Worm (Caenorhabditis elegans) whole organism, mixed stage, embryonic: Measurements from ENCODE around the gene edg-1.

Experiments used
- bed-3 ChIP-seq: fragments of 200-800 bp; sonication (Bioruptor generic); optimal IDR thresholded peaks from 3 replicates; lab custom pipeline; 2018; ENCODE audit warnings: mild to moderate bottlenecking, missing genetic modification characterization, moderate library complexity, missing compliant biosample characterization
- blmp-1 ChIP-seq: fragments of 150-350 bp; optimal IDR thresholded peaks from 2 replicates; lab custom pipeline; 2014; ENCODE audit warnings: missing biosample characterization, missing genetic modification characterization
- ceh-39 ChIP-seq: fragments of 150-350 bp; optimal IDR thresholded peaks from 2 replicates; lab custom pipeline; 2014; ENCODE audit warnings: missing biosample characterization, missing genetic modification characterization
- ceh-43 ChIP-seq: fragments of 200-800 bp; sonication (Bioruptor generic); optimal IDR thresholded peaks from 2 replicates; lab custom pipeline; 2018; ENCODE audit warnings: mild to moderate bottlenecking, missing genetic modification characterization, moderate library complexity, missing compliant biosample characterization
- ceh-83 ChIP-seq: fragments of 200-800 bp; sonication (Bioruptor generic); optimal IDR thresholded peaks from 2 replicates; lab custom pipeline; 2018; ENCODE audit warnings: mild to moderate bottlenecking, missing genetic modification characterization, missing compliant biosample characterization
- ces-1 ChIP-seq: fragments of 150-350 bp; optimal IDR thresholded peaks from 2 replicates; lab custom pipeline; 2014; ENCODE audit warnings: missing biosample characterization, missing genetic modification reagents, missing genetic modification characterization
- cnd-1 ChIP-seq: fragments of 200-800 bp; sonication (Bioruptor generic); optimal IDR thresholded peaks from 2 replicates; lab custom pipeline; 2018; ENCODE audit warnings: mild to moderate bottlenecking, missing genetic modification characterization, missing compliant biosample characterization
- drap-1 ChIP-seq: fragments of 200-800 bp; sonication (Bioruptor generic); optimal IDR thresholded peaks from 3 replicates; lab custom pipeline; 2018; ENCODE audit warnings: mild to moderate bottlenecking, missing genetic modification characterization, missing compliant biosample characterization
- elt-1 ChIP-seq: sonication (generic microtip); optimal IDR thresholded peaks from 2 replicates; lab custom pipeline; 2017; ENCODE audit warnings: missing genetic modification characterization, mild to moderate bottlenecking, missing compliant biosample characterization, antibody characterized with exemption, moderate library complexity, borderline replicate concordance; ENCODE audit not compliant: insufficient read depth
- elt-3 ChIP-seq: fragments of 150-350 bp; optimal IDR thresholded peaks from 2 replicates; lab custom pipeline; 2014; ENCODE audit warnings: missing biosample characterization, missing genetic modification characterization
- flh-1 ChIP-seq: fragments of 200-800 bp; sonication (Bioruptor generic); optimal IDR thresholded peaks from 2 replicates; lab custom pipeline; 2018; ENCODE audit warnings: mild to moderate bottlenecking, missing genetic modification characterization, moderate library complexity, missing compliant biosample characterization
- ham-2 ChIP-seq: fragments of 200-800 bp; sonication (Bioruptor generic); optimal IDR thresholded peaks from 2 replicates; lab custom pipeline; 2018; ENCODE audit warnings: mild to moderate bottlenecking, missing genetic modification characterization, missing compliant biosample characterization
- hlh-1 ChIP-seq: fragments of 150-350 bp; optimal IDR thresholded peaks from 2 replicates; lab custom pipeline; 2014; ENCODE audit warnings: missing biosample characterization, missing genetic modification reagents, missing genetic modification characterization
- lin-13 ChIP-seq: fragments of 150-350 bp; optimal IDR thresholded peaks from 2 replicates; lab custom pipeline; 2014; ENCODE audit warnings: missing biosample characterization, missing genetic modification characterization
- lin-32 ChIP-seq: fragments of 200-800 bp; sonication (Bioruptor generic); optimal IDR thresholded peaks from 2 replicates; lab custom pipeline; 2018; ENCODE audit warnings: mild to moderate bottlenecking, missing genetic modification characterization, missing compliant biosample characterization
- lsy-2 ChIP-seq: fragments of 150-350 bp; optimal IDR thresholded peaks from 2 replicates; lab custom pipeline; 2014; ENCODE audit warnings: missing biosample characterization, missing genetic modification characterization
- mab-5 ChIP-seq: fragments of 150-350 bp; optimal IDR thresholded peaks from 2 replicates; lab custom pipeline; 2014; ENCODE audit warnings: missing biosample characterization, missing genetic modification characterization
- mep-1 ChIP-seq: fragments of 150-350 bp; optimal IDR thresholded peaks from 2 replicates; lab custom pipeline; 2017; ENCODE audit warnings: missing biosample characterization, missing genetic modification reagents, missing genetic modification characterization, inconsistent platforms
- mls-2 ChIP-seq: sonication (generic microtip); optimal IDR thresholded peaks from 2 replicates; lab custom pipeline; 2016; ENCODE audit warnings: mild to moderate bottlenecking, missing genetic modification characterization, moderate library complexity, missing compliant biosample characterization
- nhr-12 ChIP-seq: fragments of 150-350 bp; optimal IDR thresholded peaks from 2 replicates; lab custom pipeline; 2014; ENCODE audit warnings: missing biosample characterization, missing genetic modification characterization
- nhr-2 ChIP-seq: fragments of 150-350 bp; optimal IDR thresholded peaks from 2 replicates; lab custom pipeline; 2014; ENCODE audit warnings: missing biosample characterization, missing genetic modification characterization
- nhr-28 ChIP-seq: fragments of 150-350 bp; optimal IDR thresholded peaks from 2 replicates; lab custom pipeline; 2014; ENCODE audit warnings: missing biosample characterization, missing genetic modification characterization
- nhr-76 ChIP-seq: sonication (generic microtip); optimal IDR thresholded peaks from 2 replicates; lab custom pipeline; 2017; ENCODE audit warnings: missing biosample characterization, missing genetic modification characterization
- pha-4 ChIP-seq: fragments of 150-350 bp; optimal IDR thresholded peaks from 2 replicates; lab custom pipeline; 2018; ENCODE audit warnings: missing biosample characterization, missing genetic modification reagents, missing genetic modification characterization
- sem-2 ChIP-seq: fragments of 200-800 bp; sonication (Bioruptor generic); optimal IDR thresholded peaks from 2 replicates; lab custom pipeline; 2018; ENCODE audit warnings: mild to moderate bottlenecking, missing genetic modification characterization, missing compliant biosample characterization
- snpc-4 ChIP-seq: fragments of 150-350 bp; optimal IDR thresholded peaks from 2 replicates; lab custom pipeline; 2014; ENCODE audit warnings: missing biosample characterization, missing genetic modification characterization
- sptf-1 ChIP-seq: sonication (generic microtip); optimal IDR thresholded peaks from 2 replicates; lab custom pipeline; 2017; ENCODE audit warnings: mild to moderate bottlenecking, missing genetic modification characterization, moderate library complexity, missing compliant biosample characterization
- tbx-8 ChIP-seq: fragments of 200-800 bp; sonication (Bioruptor generic); optimal IDR thresholded peaks from 2 replicates; lab custom pipeline; 2018; ENCODE audit warnings: mild to moderate bottlenecking, missing genetic modification characterization, moderate library complexity, missing compliant biosample characterization
- unc-120 ChIP-seq: sonication (generic microtip); optimal IDR thresholded peaks from 2 replicates; lab custom pipeline; 2017; ENCODE audit warnings: missing genetic modification characterization, missing compliant biosample characterization; ENCODE audit not compliant: poor library complexity, severe bottlenecking
- unc-39 ChIP-seq: fragments of 150-350 bp; optimal IDR thresholded peaks from 2 replicates; lab custom pipeline; 2014; ENCODE audit warnings: missing biosample characterization, missing genetic modification characterization
- unc-62 ChIP-seq: fragments of 150-350 bp; optimal IDR thresholded peaks from 2 replicates; lab custom pipeline; 2014; ENCODE audit warnings: missing biosample characterization, missing genetic modification reagents, missing genetic modification characterization
- zip-8 ChIP-seq: fragments of 150-350 bp; optimal IDR thresholded peaks from 2 replicates; lab custom pipeline; 2014; ENCODE audit warnings: missing biosample characterization, missing genetic modification characterization

Gene edg-1

DNA sequence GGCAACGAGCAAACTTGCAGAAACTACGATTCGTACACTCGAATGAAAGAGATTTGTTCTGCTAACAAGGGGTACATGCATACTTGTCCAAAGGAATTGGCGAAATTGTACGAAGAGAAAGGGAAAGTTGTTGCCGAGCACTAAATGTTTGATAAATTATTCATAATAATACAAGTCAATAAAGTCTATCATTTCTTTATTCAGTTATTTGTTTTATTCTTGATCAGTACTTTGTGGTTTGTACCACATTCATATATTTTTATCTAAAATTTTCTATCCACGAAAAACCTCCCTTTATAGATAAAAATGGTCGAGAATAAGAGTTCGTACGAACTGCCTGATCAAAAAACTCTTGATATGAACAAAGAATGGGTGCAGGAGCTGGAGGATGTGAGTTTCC lies at the start of gene edg-1:
Gene edg-1 (plus strand): TSS at position 301 of the 400 bp plus-strand sequence.
- TF ChIP-seq ces-1 (GFP tag; lab: Kevin White, UChicago) = no peak
- TF ChIP-seq nhr-76 (tag; lab: Kevin White, UChicago) = no peak
- no peak for TF ChIP-seq ceh-43 (GFP tag; lab: Kevin White, UChicago)
- TF ChIP-seq unc-39 (tag; lab: Kevin White, UChicago) = no peak
- no peak for TF ChIP-seq flh-1 (GFP tag; lab: Kevin White, UChicago)
- TF ChIP-seq unc-62 (GFP tag; lab: Kevin White, UChicago) = no peak
- TF ChIP-seq bed-3 (GFP tag; lab: Kevin White, UChicago) = no peak
- TF ChIP-seq snpc-4 (tag; lab: Kevin White, UChicago) = no peak
- no peak for TF ChIP-seq unc-120
- TF ChIP-seq nhr-28 (tag; lab: Kevin White, UChicago) = no peak
- TF ChIP-seq drap-1 (GFP tag; lab: Kevin White, UChicago) = no peak
- no peak for TF ChIP-seq mls-2 (tag; lab: Kevin White, UChicago)
- no peak for TF ChIP-seq lin-32
- TF ChIP-seq lsy-2 (tag; lab: Kevin White, UChicago) = no peak
- no peak for TF ChIP-seq ham-2
- TF ChIP-seq ceh-39 (tag; lab: Kevin White, UChicago) = no peak
- TF ChIP-seq mep-1 (tag; lab: Kevin White, UChicago) = no peak
- TF ChIP-seq ceh-83 (GFP tag; lab: Kevin White, UChicago) = no peak
- TF ChIP-seq hlh-1 = no peak
- TF ChIP-seq zip-8 (tag; lab: Kevin White, UChicago) = no peak

DNA sequence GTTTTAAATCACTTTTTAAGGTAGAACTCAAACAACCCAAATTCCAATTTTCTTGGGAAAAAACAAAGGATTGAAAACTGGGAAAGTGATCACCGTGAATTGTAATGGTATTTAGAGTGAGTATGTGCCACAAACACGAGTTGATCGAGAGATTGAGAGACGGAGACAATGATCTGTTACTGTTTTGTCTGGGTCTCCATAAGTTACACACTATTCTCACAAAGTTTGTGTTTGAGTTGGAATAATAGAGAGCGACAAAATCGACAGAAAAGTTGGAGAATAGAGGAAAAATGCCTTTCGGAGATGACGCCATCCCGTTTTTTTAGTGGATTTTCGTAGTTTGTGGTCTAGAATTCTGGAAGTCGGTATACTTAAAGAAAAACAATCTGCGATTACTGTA lies 49.3 kb upstream of the edg-1 start, which contains the start of gene nhr-7:
Gene nhr-7 (minus strand): TSS at position 101 of the 400 bp plus-strand sequence.
- TF ChIP-seq pha-4 = no peak
- TF ChIP-seq ces-1 (GFP tag; lab: Kevin White, UChicago) = no peak
- no peak for TF ChIP-seq ham-2
- no peak for TF ChIP-seq lin-13 (tag; lab: Kevin White, UChicago)
- no peak for TF ChIP-seq nhr-2 (tag; lab: Kevin White, UChicago)
- TF ChIP-seq lin-32 = no peak
- no peak for TF ChIP-seq mep-1 (tag; lab: Kevin White, UChicago)
- TF ChIP-seq bed-3 (GFP tag; lab: Kevin White, UChicago) = no peak
- TF ChIP-seq unc-62 (GFP tag; lab: Kevin White, UChicago) = no peak
- TF ChIP-seq tbx-8 (GFP tag; lab: Kevin White, UChicago) = no peak
- TF ChIP-seq elt-1 (tag; lab: Kevin White, UChicago) = no peak
- no peak for TF ChIP-seq nhr-76 (tag; lab: Kevin White, UChicago)
- TF ChIP-seq blmp-1 = no peak
- TF ChIP-seq, all 35 proteins: peak for 0

DNA sequence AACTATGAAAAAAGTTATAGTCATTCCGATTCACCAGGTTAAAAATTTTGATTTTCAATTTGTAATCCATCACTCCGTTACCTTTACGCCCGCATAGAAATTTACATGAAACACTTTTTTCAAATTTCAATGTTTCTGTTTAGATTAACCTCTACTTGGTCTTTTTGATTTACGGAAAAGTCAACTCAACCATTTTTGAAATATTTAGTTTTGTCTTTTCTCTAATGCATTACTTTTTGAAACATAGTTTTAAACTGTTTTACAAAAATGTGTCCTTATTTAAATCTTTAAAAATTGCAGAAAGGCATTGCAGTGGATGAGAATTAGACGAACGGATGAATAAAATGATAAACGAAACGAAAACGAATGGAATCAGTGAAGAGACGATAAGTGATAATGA lies 47.4 kb upstream of the edg-1 start, which contains the start of gene gtl-2:
Gene gtl-2 (plus strand): TSS at position 301 of the 400 bp plus-strand sequence.
- TF ChIP-seq sptf-1 (tag; lab: Kevin White, UChicago) (no peak), unc-120 (no peak), mab-5 (tag; lab: Kevin White, UChicago) (no peak), sem-2 (GFP tag; lab: Kevin White, UChicago) (no peak)
- TF ChIP-seq, all 35 proteins: peak for 0

DNA sequence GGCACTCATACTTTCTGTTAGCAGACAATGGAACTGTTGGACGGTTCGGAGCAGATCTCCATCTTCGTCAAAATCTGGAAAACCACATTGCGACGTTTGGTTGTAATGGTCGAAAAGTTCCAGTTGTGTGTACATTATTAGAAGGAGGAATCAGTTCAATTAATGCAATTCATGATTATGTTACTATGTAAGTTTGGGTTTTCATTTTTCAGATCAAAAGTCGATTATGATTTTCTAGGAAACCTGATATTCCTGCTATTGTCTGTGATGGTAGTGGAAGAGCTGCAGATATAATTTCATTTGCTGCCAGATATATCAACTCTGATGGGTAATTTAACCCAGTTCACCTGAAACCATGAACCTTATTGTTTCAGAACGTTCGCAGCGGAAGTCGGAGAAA lies 44.6 kb upstream of the edg-1 start:
- no peak for TF ChIP-seq nhr-28 (tag; lab: Kevin White, UChicago)
- no peak for TF ChIP-seq unc-62 (GFP tag; lab: Kevin White, UChicago)
- TF ChIP-seq ceh-43 (GFP tag; lab: Kevin White, UChicago) = no peak
- TF ChIP-seq ceh-83 (GFP tag; lab: Kevin White, UChicago) = no peak
- TF ChIP-seq unc-120 = no peak
- no peak for TF ChIP-seq zip-8 (tag; lab: Kevin White, UChicago)
- no peak for TF ChIP-seq unc-39 (tag; lab: Kevin White, UChicago)
- TF ChIP-seq blmp-1 = no peak
- TF ChIP-seq nhr-2 (tag; lab: Kevin White, UChicago) = no peak
- no peak for TF ChIP-seq lin-32
- no peak for TF ChIP-seq elt-3 (tag; lab: Kevin White, UChicago)
- TF ChIP-seq nhr-12 (tag; lab: Kevin White, UChicago) = no peak
- TF ChIP-seq mls-2 (tag; lab: Kevin White, UChicago) = no peak
- TF ChIP-seq cnd-1 (tag; lab: Kevin White, UChicago) = no peak
- no peak for TF ChIP-seq tbx-8 (GFP tag; lab: Kevin White, UChicago)
